Fruit fly (Drosophila melanogaster): ENCODE data around the gene beg.

The beg gene

DNA sequence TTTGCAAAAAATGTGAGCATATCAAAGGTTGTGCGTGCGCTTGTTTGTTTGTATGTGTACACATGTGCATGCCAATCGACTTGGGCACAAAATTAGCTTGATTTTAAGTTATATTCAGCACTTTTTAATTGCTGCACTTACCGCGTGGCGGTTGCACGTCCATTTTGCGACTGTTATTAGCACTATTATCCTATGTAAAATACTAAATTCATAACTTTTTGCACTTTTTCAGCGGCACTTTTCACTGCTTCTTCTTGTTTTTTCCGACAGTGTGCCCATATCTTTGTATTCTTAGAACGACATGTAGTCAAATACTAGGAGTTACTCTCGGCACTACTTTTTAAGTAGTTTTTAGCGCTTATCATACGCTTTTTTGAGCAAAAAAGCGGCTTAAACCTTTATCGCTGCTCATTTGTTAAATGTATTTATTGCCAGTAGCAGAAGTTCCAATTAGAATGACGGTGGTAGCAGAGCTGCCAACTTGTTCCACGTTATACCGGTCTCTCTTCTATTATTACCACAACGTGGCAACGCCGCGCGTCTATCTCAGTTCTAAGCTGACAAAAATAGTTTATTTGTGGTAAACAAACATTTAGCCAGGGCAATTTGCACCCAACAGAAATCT is 6.9 kb downstream of the beg start, which contains the start of the genes scaf6 and Papst2 (continued):
- TF ChIP-seq Tbp (GFP tag; optimal IDR thresholded peaks at IDR 0.05) (no peak), scrt (GFP tag; optimal IDR thresholded peaks at IDR 0.05) (no peak), crol (GFP tag; IDR thresholded peaks at IDR 0.05) (no peak), repo (GFP tag; optimal IDR thresholded peaks at IDR 0.05) (no peak), bcd (GFP tag; optimal IDR thresholded peaks at IDR 0.05) (no peak), luna (GFP tag; optimal IDR thresholded peaks at IDR 0.05) (no peak), da (GFP tag; optimal IDR thresholded peaks at IDR 0.05) (no peak), Spps (tag; optimal IDR thresholded peaks at IDR 0.05) (no peak), Ets97D (GFP tag; optimal IDR thresholded peaks at IDR 0.05) (peak; percentile 78), sob (GFP tag; IDR thresholded peaks at IDR 0.05) (no peak), ssp (GFP tag; IDR thresholded peaks at IDR 0.05) (no peak), Fer2 (tag; optimal IDR thresholded peaks at IDR 0.05) (no peak), zen (tag; optimal IDR thresholded peaks at IDR 0.05) (no peak), CG6254 (GFP tag; optimal IDR thresholded peaks at IDR 0.05) (no peak), CG10274 (GFP tag; optimal IDR thresholded peaks at IDR 0.05) (no peak), hkb (optimal IDR thresholded peaks at IDR 0.05) (peak; percentile 60), hkb (GFP tag; IDR thresholded peaks at IDR 0.05) (no peak), Xbp1 (GFP tag; optimal IDR thresholded peaks at IDR 0.05) (peak; percentile 13), dimm (GFP tag; IDR thresholded peaks at IDR 0.05) (no peak), lola (GFP tag; optimal IDR thresholded peaks at IDR 0.05) (peak in 1 of 3 experiments; percentile 8), cas (GFP tag; IDR thresholded peaks at IDR 0.05) (no peak), Jarid2 (GFP tag; optimal IDR thresholded peaks at IDR 0.05) (no peak), Awh (GFP tag; IDR thresholded peaks at IDR 0.05) (no peak), caup (GFP tag; optimal IDR thresholded peaks at IDR 0.05; ENCODE audit: severe bottlenecking) (no peak), CG7271 (tag; optimal IDR thresholded peaks at IDR 0.05) (no peak), Myb (GFP tag; optimal IDR thresholded peaks at IDR 0.05) (peak; percentile 68), Hr39 (optimal IDR thresholded peaks at IDR 0.05) (no peak), nerfin-2 (GFP tag; IDR thresholded peaks at IDR 0.05; ENCODE audit: partially characterized antibody) (no peak), Sin3A (optimal IDR thresholded peaks at IDR 0.05) (peak; percentile 93), CG2129 (GFP tag; IDR thresholded peaks at IDR 0.05; ENCODE audit: partially characterized antibody) (no peak), dati (GFP tag; IDR thresholded peaks at IDR 0.05) (no peak), CG12219 (GFP tag; optimal IDR thresholded peaks at IDR 0.05) (no peak), gce (GFP tag; IDR thresholded peaks at IDR 0.05) (no peak), ac (GFP tag; optimal IDR thresholded peaks at IDR 0.05) (no peak), CG2120 (GFP tag; optimal IDR thresholded peaks at IDR 0.05) (peak; percentile 20), her (GFP tag; optimal IDR thresholded peaks at IDR 0.05) (peak; percentile 32), CG6765 (GFP tag; optimal IDR thresholded peaks at IDR 0.05) (no peak), CG18011 (GFP tag; optimal IDR thresholded peaks at IDR 0.05) (no peak), BEAF-32 (GFP tag; optimal IDR thresholded peaks at IDR 0.05) (peak; percentile 53), az2 (GFP tag; optimal IDR thresholded peaks at IDR 0.05) (no peak), CG8478 (optimal IDR thresholded peaks at IDR 0.05) (no peak), Rfx (GFP tag; IDR thresholded peaks at IDR 0.05) (no peak), Lim3 (GFP tag; IDR thresholded peaks at IDR 0.05) (no peak), Mrtf (GFP tag; IDR thresholded peaks at IDR 0.05) (no peak), Eip74EF (GFP tag; optimal IDR thresholded peaks at IDR 0.05) (no peak), z (GFP tag; IDR thresholded peaks at IDR 0.05) (no peak), CG14014 (GFP tag; IDR thresholded peaks at IDR 0.05) (no peak), CG8388 (GFP tag; optimal IDR thresholded peaks at IDR 0.05) (no peak), Ssrp (tag; optimal IDR thresholded peaks at IDR 0.05) (no peak), Bdp1 (GFP tag; optimal IDR thresholded peaks at IDR 0.05) (no peak), CG11093 (GFP tag; IDR thresholded peaks at IDR 0.05) (no peak), Vsx1 (GFP tag; optimal IDR thresholded peaks at IDR 0.05) (no peak)

Data from whole organism, embryonic.